Fruit fly (Drosophila melanogaster) whole organism, embryonic: ENCODE results near the gene CG4586.

Experiments
- Bgb ChIP-seq: fragments of 200-800 bp; sonication (Bioruptor generic); IDR thresholded peaks from 2 replicates; pipeline ENCODE4 v1.3.6; 2022; ENCODE audit warnings: missing biosample characterization, missing genetic modification characterization; ENCODE audit not compliant: partially characterized antibody
- CG10543 ChIP-seq: fragments of 200-800 bp; sonication (Bioruptor generic); optimal IDR thresholded peaks from 3 replicates; lab custom pipeline; 2017; ENCODE audit warnings: missing biosample characterization, mild to moderate bottlenecking, missing genetic modification characterization, moderate library complexity
- CG12744 ChIP-seq: fragments of 200-800 bp; sonication (Bioruptor generic); optimal IDR thresholded peaks from 2 replicates; lab custom pipeline; 2016; ENCODE audit warnings: missing biosample characterization, missing genetic modification characterization
- CG13296 ChIP-seq: fragments of 200-800 bp; sonication (Bioruptor generic); optimal IDR thresholded peaks from 3 replicates; lab custom pipeline; 2018; ENCODE audit warnings: missing biosample characterization, mild to moderate bottlenecking, missing genetic modification characterization
- CG15696 ChIP-seq: fragments of 200-800 bp; sonication (Bioruptor generic); optimal IDR thresholded peaks from 2 replicates; lab custom pipeline; 2019; ENCODE audit warnings: missing biosample characterization, mild to moderate bottlenecking, missing genetic modification characterization, moderate library complexity
- CG1647 ChIP-seq: fragments of 200-800 bp; sonication (Bioruptor generic); optimal IDR thresholded peaks from 3 replicates; lab custom pipeline; 2016; ENCODE audit warnings: missing biosample characterization, missing genetic modification characterization
- CG16779 ChIP-seq: fragments of 200-800 bp; sonication (Bioruptor generic); IDR thresholded peaks from 2 replicates; pipeline ENCODE4 v1.3.6; 2022; ENCODE audit warnings: missing biosample characterization, missing genetic modification characterization
- CG18262 ChIP-seq: fragments of 200-800 bp; optimal IDR thresholded peaks from 3 replicates; lab custom pipeline; 2019; ENCODE audit warnings: missing biosample characterization, mild to moderate bottlenecking, missing genetic modification characterization, moderate library complexity
- CG2120 ChIP-seq: fragments of 200-800 bp; sonication (Bioruptor generic); optimal IDR thresholded peaks from 3 replicates; lab custom pipeline; 2016; ENCODE audit warnings: missing biosample characterization, missing genetic modification characterization
- CG2889 ChIP-seq: fragments of 200-800 bp; sonication (Bioruptor generic); IDR thresholded peaks from 3 replicates; pipeline ENCODE4 v1.3.6; 2022; ENCODE audit warnings: missing biosample characterization, missing genetic modification characterization
- CG30431 ChIP-seq: fragments of 200-800 bp; sonication (Bioruptor generic); optimal IDR thresholded peaks from 2 replicates; lab custom pipeline; 2017; ENCODE audit warnings: missing biosample characterization, missing genetic modification characterization
- CG4707 ChIP-seq: fragments of 200-800 bp; sonication (Bioruptor generic); optimal IDR thresholded peaks from 2 replicates; lab custom pipeline; 2018; ENCODE audit warnings: missing biosample characterization, mild to moderate bottlenecking, missing genetic modification characterization, moderate library complexity
- CG6854 ChIP-seq: fragments of 200-800 bp; sonication (Bioruptor generic); optimal IDR thresholded peaks from 3 replicates; lab custom pipeline; 2017; ENCODE audit warnings: missing biosample characterization, mild to moderate bottlenecking, missing genetic modification characterization
- CG8281 ChIP-seq: fragments of 200-800 bp; sonication (Bioruptor generic); optimal IDR thresholded peaks from 2 replicates; lab custom pipeline; 2018; ENCODE audit warnings: missing biosample characterization, mild to moderate bottlenecking, missing genetic modification characterization, moderate library complexity
- CG8290 ChIP-seq, 3 experiments: fragments of 200-800 bp; sonication (Bioruptor generic); optimal IDR thresholded peaks; 2 replicates each; lab custom pipeline; 2016 to 2019; ENCODE audit warnings: missing biosample characterization in 3 of 3, missing genetic modification characterization in 3 of 3, mild to moderate bottlenecking in 2 of 3, moderate library complexity in 1 of 3
- CTCF ChIP-seq: fragments of 200-800 bp; sonication (Bioruptor generic); optimal IDR thresholded peaks from 2 replicates; lab custom pipeline; 2017; ENCODE audit warnings: missing biosample characterization, mild to moderate bottlenecking, missing genetic modification characterization, moderate library complexity
- CrebB ChIP-seq: fragments of 200-800 bp; sonication (Bioruptor generic); optimal IDR thresholded peaks from 3 replicates; lab custom pipeline; 2018; ENCODE audit warnings: missing biosample characterization, mild to moderate bottlenecking, missing genetic modification characterization
- D19B ChIP-seq: fragments of 200-800 bp; sonication (Bioruptor generic); optimal IDR thresholded peaks from 2 replicates; lab custom pipeline; 2017; ENCODE audit warnings: missing biosample characterization, mild to moderate bottlenecking, missing genetic modification characterization
- Dll ChIP-seq: fragments of 200-800 bp; sonication (Bioruptor generic); IDR thresholded peaks from 4 replicates; pipeline ENCODE4 v1.3.6; 2022; ENCODE audit warnings: missing biosample characterization, missing genetic modification characterization; ENCODE audit not compliant: partially characterized antibody
- Doc3 ChIP-seq: fragments of 200-800 bp; sonication (Bioruptor generic); IDR thresholded peaks from 3 replicates; pipeline ENCODE4 v1.3.6; 2022; ENCODE audit warnings: missing biosample characterization, missing genetic modification characterization; ENCODE audit not compliant: partially characterized antibody
- Fer2 ChIP-seq: fragments of 200-800 bp; sonication (Bioruptor generic); optimal IDR thresholded peaks from 2 replicates; lab custom pipeline; 2018; ENCODE audit warnings: missing biosample characterization, mild to moderate bottlenecking, missing genetic modification characterization, moderate library complexity
- H15 ChIP-seq: fragments of 200-800 bp; sonication (Bioruptor generic); IDR thresholded peaks from 3 replicates; pipeline ENCODE4 v1.3.6; 2022; ENCODE audit warnings: missing biosample characterization, missing genetic modification characterization
- HLH4C ChIP-seq: fragments of 200-800 bp; sonication (Bioruptor generic); IDR thresholded peaks from 3 replicates; pipeline ENCODE4 v1.3.6; 2022; ENCODE audit warnings: missing biosample characterization, missing genetic modification characterization; ENCODE audit not compliant: partially characterized antibody
- HmgZ ChIP-seq: fragments of 200-800 bp; sonication (Bioruptor generic); optimal IDR thresholded peaks from 2 replicates; lab custom pipeline; 2018; ENCODE audit warnings: missing biosample characterization, mild to moderate bottlenecking, missing genetic modification characterization
- Hr39 ChIP-seq: fragments of >200 bp; optimal IDR thresholded peaks from 2 replicates; lab custom pipeline; 2017
- Nf-YA ChIP-seq: fragments of 200-800 bp; sonication (Bioruptor generic); IDR thresholded peaks from 2 replicates; pipeline ENCODE4 v1.3.6; 2022; ENCODE audit warnings: missing biosample characterization, missing genetic modification characterization
- NfI ChIP-seq: fragments of 200-800 bp; sonication (Bioruptor generic); optimal IDR thresholded peaks from 3 replicates; lab custom pipeline; 2018; ENCODE audit warnings: missing biosample characterization, mild to moderate bottlenecking, missing genetic modification characterization, moderate library complexity
- Oli ChIP-seq: fragments of 200-800 bp; sonication (Bioruptor generic); optimal IDR thresholded peaks from 2 replicates; lab custom pipeline; 2018; ENCODE audit warnings: missing biosample characterization, mild to moderate bottlenecking, missing genetic modification characterization, moderate library complexity
- Pdp1 ChIP-seq, 2 experiments: fragments of 200-800 bp; sonication (Bioruptor generic); optimal IDR thresholded peaks; 3 replicates each; lab custom pipeline; 2016; ENCODE audit warnings: missing biosample characterization in 2 of 2, missing genetic modification characterization in 2 of 2, mild to moderate bottlenecking in 1 of 2, moderate library complexity in 1 of 2
- Side ChIP-seq: fragments of 200-800 bp; sonication (Bioruptor generic); optimal IDR thresholded peaks from 2 replicates; lab custom pipeline; 2016; ENCODE audit warnings: missing biosample characterization, missing genetic modification characterization
- ara ChIP-seq: fragments of 200-800 bp; sonication (Bioruptor generic); IDR thresholded peaks from 2 replicates; pipeline ENCODE4 v1.3.6; 2022; ENCODE audit warnings: missing biosample characterization, missing genetic modification characterization
- bsh ChIP-seq, 2 experiments: fragments of 200-800 bp; sonication (Bioruptor generic); optimal IDR thresholded peaks; 2 replicates each; lab custom pipeline; 2017 to 2018; ENCODE audit warnings: mild to moderate bottlenecking in 2 of 2, missing biosample characterization in 2 of 2, missing genetic modification characterization in 2 of 2, moderate library complexity in 1 of 2
- cas ChIP-seq: fragments of 200-800 bp; sonication (Bioruptor generic); IDR thresholded peaks from 2 replicates; pipeline ENCODE4 v1.3.6; 2022; ENCODE audit warnings: missing biosample characterization, missing genetic modification characterization
- caup ChIP-seq: fragments of 200-800 bp; sonication (Bioruptor generic); optimal IDR thresholded peaks from 3 replicates; lab custom pipeline; 2017; ENCODE audit warnings: missing biosample characterization, mild to moderate bottlenecking, missing genetic modification characterization, moderate library complexity; ENCODE audit not compliant: severe bottlenecking
- chm ChIP-seq: fragments of 200-800 bp; sonication (Bioruptor generic); IDR thresholded peaks from 2 replicates; pipeline ENCODE4 v1.3.6; 2022; ENCODE audit warnings: missing biosample characterization, missing genetic modification characterization
- ci ChIP-seq: fragments of 200-800 bp; sonication (Bioruptor generic); IDR thresholded peaks from 3 replicates; pipeline ENCODE4 v1.3.6; 2022; ENCODE audit warnings: missing biosample characterization, missing genetic modification characterization
- dimm ChIP-seq: fragments of 200-800 bp; sonication (Bioruptor generic); IDR thresholded peaks from 2 replicates; pipeline ENCODE4 v1.3.6; 2022; ENCODE audit warnings: missing biosample characterization, missing genetic modification characterization
- ftz-f1 ChIP-seq: fragments of 200-800 bp; sonication (Bioruptor generic); optimal IDR thresholded peaks from 2 replicates; lab custom pipeline; 2016; ENCODE audit warnings: missing biosample characterization, missing genetic modification characterization
- kah ChIP-seq: fragments of 200-800 bp; sonication (Bioruptor generic); optimal IDR thresholded peaks from 2 replicates; lab custom pipeline; 2018; ENCODE audit warnings: missing biosample characterization, mild to moderate bottlenecking, missing genetic modification characterization
- ken ChIP-seq: fragments of 200-800 bp; sonication (Bioruptor generic); IDR thresholded peaks from 3 replicates; pipeline ENCODE4 v1.3.6; 2022; ENCODE audit warnings: missing biosample characterization, missing genetic modification characterization
- mirr ChIP-seq: fragments of 200-800 bp; sonication (Bioruptor generic); optimal IDR thresholded peaks from 3 replicates; lab custom pipeline; 2018; ENCODE audit warnings: missing biosample characterization, mild to moderate bottlenecking, missing genetic modification characterization
- ro ChIP-seq: fragments of 200-800 bp; sonication (Bioruptor generic); IDR thresholded peaks from 2 replicates; pipeline ENCODE4 v1.3.6; 2022; ENCODE audit warnings: missing biosample characterization, missing genetic modification characterization
- salm ChIP-seq: fragments of 200-800 bp; sonication (Bioruptor generic); optimal IDR thresholded peaks from 2 replicates; lab custom pipeline; 2018; ENCODE audit warnings: missing biosample characterization, mild to moderate bottlenecking, missing genetic modification characterization
- sc ChIP-seq, 3 experiments: fragments of >200 bp in 2 of 3; fragments of 200-800 bp in 1 of 3; sonication (Bioruptor generic) in 1 of 3; optimal IDR thresholded peaks; 2 replicates in 2 of 3; 3 replicates in 1 of 3; lab custom pipeline; 2017; ENCODE audit warnings: mild to moderate bottlenecking in 1 of 3, missing biosample characterization in 1 of 3, missing genetic modification characterization in 1 of 3, missing genetic modification reagents in 1 of 3
- stwl ChIP-seq: fragments of 200-800 bp; sonication (Bioruptor generic); optimal IDR thresholded peaks from 3 replicates; lab custom pipeline; 2018; ENCODE audit warnings: missing biosample characterization, mild to moderate bottlenecking, missing genetic modification characterization, moderate library complexity
- tx ChIP-seq: fragments of 200-800 bp; sonication (Bioruptor generic); optimal IDR thresholded peaks from 2 replicates; lab custom pipeline; 2016; ENCODE audit warnings: missing biosample characterization, missing genetic modification characterization
- usp ChIP-seq: fragments of >200 bp; optimal IDR thresholded peaks from 2 replicates; lab custom pipeline; 2017; ENCODE audit warnings: missing biosample characterization, missing genetic modification characterization
- z ChIP-seq: fragments of 200-800 bp; sonication (Bioruptor generic); IDR thresholded peaks from 3 replicates; pipeline ENCODE4 v1.3.6; 2022; ENCODE audit warnings: missing biosample characterization, missing genetic modification characterization

CG4586 gene

DNA sequence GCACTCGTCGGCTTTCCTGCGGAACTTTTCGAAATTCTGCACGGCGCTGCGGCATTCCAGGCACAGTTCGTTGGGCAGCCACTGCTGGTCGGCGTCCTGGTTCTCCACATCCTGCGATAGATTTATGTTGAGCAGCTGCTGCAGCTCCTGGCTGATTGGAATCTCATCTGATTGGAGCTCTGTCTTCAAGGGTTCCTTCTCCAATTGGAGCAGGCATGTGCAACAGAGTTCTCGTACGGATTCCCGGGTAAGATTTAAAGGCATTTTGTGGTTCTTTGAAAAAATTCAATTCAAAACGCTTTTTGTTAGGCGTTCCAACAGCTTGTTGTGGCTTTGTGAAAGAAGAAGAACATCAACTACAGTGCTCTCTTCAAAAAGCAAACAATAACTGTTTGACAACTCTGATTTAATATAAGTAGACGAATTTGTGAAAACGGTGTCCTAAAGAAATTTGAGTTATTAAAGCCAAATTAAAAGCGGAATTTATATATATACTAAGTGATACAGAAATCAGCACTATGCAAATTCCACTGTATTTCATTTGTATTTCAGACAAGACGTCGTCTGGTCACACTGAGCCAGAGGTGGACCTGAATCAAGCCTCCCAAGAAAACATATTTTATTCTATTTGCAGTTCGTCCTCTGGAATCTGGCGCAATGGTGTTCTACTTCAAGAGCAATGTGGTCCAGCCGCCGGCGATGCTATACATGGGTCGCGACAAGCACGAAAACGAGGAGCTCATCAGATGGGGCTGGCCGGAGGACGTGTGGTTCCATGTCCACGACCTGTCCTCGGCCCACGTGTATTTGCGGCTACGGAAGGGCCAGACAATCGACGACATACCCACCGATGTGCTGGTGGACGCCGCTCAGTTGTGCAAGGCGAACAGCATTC lies 43.8 kb downstream of the CG4586 start, which contains the start of the genes CG3032 and CG4593 (continued):
- peak; percentile 47 to 79 for TF ChIP-seq bsh (GFP tag; optimal IDR thresholded peaks at IDR 0.05; lab: Kevin White, UChicago)
- peak; percentile 76 for TF ChIP-seq CG18262
- TF ChIP-seq Side (GFP tag; lab: Kevin White, UChicago), result peak; percentile 62
- peak; percentile 33 for TF ChIP-seq Fer2 (tag; lab: Kevin White, UChicago)
- peak; percentile 37 for TF ChIP-seq CG15696
- peak; percentile 94 for TF ChIP-seq CG2120
- peak; percentile 68 for TF ChIP-seq dimm
- no peak for TF ChIP-seq kah (GFP tag; lab: Kevin White, UChicago)
- no peak for TF ChIP-seq usp (GFP tag; lab: Kevin White, UChicago)
- peak; percentile 77; the same call in 1 of the 2 replicates for TF ChIP-seq Nf-YA (GFP tag; lab: Robert Waterston, UW)
- TF ChIP-seq NfI, result peak; percentile 80
- peak; percentile 35 for TF ChIP-seq CG6854 (GFP tag; lab: Kevin White, UChicago)
- peak; percentile 65 for TF ChIP-seq CrebB (tag; lab: Kevin White, UChicago)
- TF ChIP-seq CG8281 (tag; lab: Kevin White, UChicago), result peak; percentile 15
- TF ChIP-seq Oli (tag; lab: Kevin White, UChicago), result peak; percentile 75
- TF ChIP-seq H15 (GFP tag; lab: Robert Waterston, UW), result peak; percentile 84
- peak; percentile 70 for TF ChIP-seq cas (GFP tag; lab: Robert Waterston, UW)
- no peak for TF ChIP-seq z
- TF ChIP-seq salm (tag; lab: Kevin White, UChicago), result peak; percentile 69
- no peak for TF ChIP-seq Dll (GFP tag; lab: Robert Waterston, UW)
- TF ChIP-seq ken (GFP tag; lab: Robert Waterston, UW), result peak; percentile 91
- TF ChIP-seq CG2889 (GFP tag; lab: Robert Waterston, UW), result peak; percentile 87
- peak; percentile 54 for TF ChIP-seq CG10543 (GFP tag; lab: Kevin White, UChicago)
- TF ChIP-seq ci (GFP tag; lab: Robert Waterston, UW), result peak; percentile 89
- TF ChIP-seq HLH4C (GFP tag; lab: Robert Waterston, UW), result no peak
- TF ChIP-seq CG8290 (GFP tag; optimal IDR thresholded peaks at IDR 0.05; lab: Kevin White, UChicago), result peak; percentile 41
- peak in 1 of 2 experiments; percentile 82 for TF ChIP-seq CG8290 (tag; optimal IDR thresholded peaks at IDR 0.05; lab: Kevin White, UChicago)
- peak; percentile 66 for TF ChIP-seq CG1647 (GFP tag; lab: Kevin White, UChicago)
- no peak for TF ChIP-seq ftz-f1 (GFP tag; lab: Kevin White, UChicago)
- peak; percentile 73 for TF ChIP-seq ara (GFP tag; lab: Robert Waterston, UW)
- no peak for TF ChIP-seq Hr39 (lab: Kevin White, UChicago)
- TF ChIP-seq CTCF (GFP tag; lab: Kevin White, UChicago), result peak; percentile 5
- TF ChIP-seq CG30431 (GFP tag; lab: Kevin White, UChicago), result peak; percentile 61
- peak; percentile 66; the same call in 1 of the 2 replicates for TF ChIP-seq chm (GFP tag; lab: Robert Waterston, UW)
- TF ChIP-seq Pdp1 (GFP tag; optimal IDR thresholded peaks at IDR 0.05; lab: Kevin White, UChicago), result peak; percentile 75 to 80
- TF ChIP-seq CG12744 (GFP tag; lab: Kevin White, UChicago), result peak; percentile 52
- TF ChIP-seq ro (GFP tag; lab: Robert Waterston, UW), result peak; percentile 53; the same call in 1 of the 2 replicates
- peak; percentile 17 for TF ChIP-seq mirr (GFP tag; lab: Kevin White, UChicago)
- TF ChIP-seq stwl (tag; lab: Kevin White, UChicago), result peak; percentile 41
- peak; percentile 58 for TF ChIP-seq D19B (GFP tag; lab: Kevin White, UChicago)
- no peak for TF ChIP-seq Bgb (GFP tag; lab: Robert Waterston, UW)
- TF ChIP-seq Doc3 (GFP tag; lab: Robert Waterston, UW), result no peak
- no peak for TF ChIP-seq CG4707
- peak; percentile 77 for TF ChIP-seq CG16779
- TF ChIP-seq CG13296 (GFP tag; lab: Kevin White, UChicago), result peak; percentile 71
- TF ChIP-seq caup, result peak; percentile 70
- TF ChIP-seq sc (optimal IDR thresholded peaks at IDR 0.05; lab: Kevin White, UChicago), result no peak
- TF ChIP-seq sc (GFP tag; optimal IDR thresholded peaks at IDR 0.05; lab: Kevin White, UChicago), result no peak
- peak; percentile 78 for TF ChIP-seq HmgZ
- TF ChIP-seq tx (GFP tag; lab: Kevin White, UChicago), result peak; percentile 77
